Worm (Caenorhabditis elegans): ENCODE measurements around the gene mrpl-16.

The mrpl-16 gene

ce11 chrIII:4721750-4722149 lies 17.5 kb downstream of the mrpl-16 start, which contains the start of gene acy-1:
Gene acy-1, plus strand, starts transcription at chrIII:4722095.
- TF ChIP-seq B0019.2 (GFP tag; conservative IDR thresholded peaks at IDR 0.05) = no peak
- TF ChIP-seq Y56A3A.18 (GFP tag; IDR thresholded peaks at IDR 0.05) = no peak
- no peak for TF ChIP-seq Y95B8A.8 (GFP tag; IDR thresholded peaks at IDR 0.05)
- no peak for TF ChIP-seq T07F8.4 (tag; optimal IDR thresholded peaks at IDR 0.05)
- TF ChIP-seq egrh-3 (GFP tag; IDR thresholded peaks at IDR 0.05) = no peak
- TF ChIP-seq B0336.3 (GFP tag; IDR thresholded peaks at IDR 0.05) = no peak
- TF ChIP-seq nhr-90 (tag; optimal IDR thresholded peaks at IDR 0.05) = no peak
- no peak for TF ChIP-seq T26A5.8 (tag; optimal IDR thresholded peaks at IDR 0.05)
- peak; percentile 36 for TF ChIP-seq lin-40 (tag; optimal IDR thresholded peaks at IDR 0.05)
- no peak for TF ChIP-seq die-1 (tag; optimal IDR thresholded peaks at IDR 0.05)
- TF ChIP-seq madf-10 (tag; optimal IDR thresholded peaks at IDR 0.05) = no peak
- peak; percentile 34 for TF ChIP-seq attf-5 (GFP tag; optimal IDR thresholded peaks at IDR 0.05)
- TF ChIP-seq ekl-4 (GFP tag; IDR thresholded peaks at IDR 0.05) = no peak
- no peak for TF ChIP-seq ccch-3 (GFP tag; optimal IDR thresholded peaks at IDR 0.05)
- no peak for TF ChIP-seq nfya-2 (GFP tag; IDR thresholded peaks at IDR 0.05)
- no peak for TF ChIP-seq snpc-3.4 (tag; optimal IDR thresholded peaks at IDR 0.05)
- peak; percentile 8 for TF ChIP-seq lin-54 (GFP tag; optimal IDR thresholded peaks at IDR 0.05)
- TF ChIP-seq hrde-1 (tag; optimal IDR thresholded peaks at IDR 0.05; ENCODE audit: borderline replicate concordance) = no peak
- no peak for TF ChIP-seq let-526 (GFP tag; IDR thresholded peaks at IDR 0.05)
- peak; percentile 51 for TF ChIP-seq ceh-27 (GFP tag; optimal IDR thresholded peaks at IDR 0.05)
- no peak for TF ChIP-seq F52B5.7 (tag; optimal IDR thresholded peaks at IDR 0.05)
- TF ChIP-seq egl-44 (GFP tag; IDR thresholded peaks at IDR 0.05) = no peak
- no peak for TF ChIP-seq nhr-80 (tag; optimal IDR thresholded peaks at IDR 0.05)
- no peak for TF ChIP-seq ets-4 (GFP tag; optimal IDR thresholded peaks at IDR 0.05)
- TF ChIP-seq zfh-2 (GFP tag; conservative IDR thresholded peaks at IDR 0.05) = peak; percentile 88
- TF ChIP-seq F57A8.1 (GFP tag; optimal IDR thresholded peaks at IDR 0.05) = no peak
- no peak for TF ChIP-seq repo-1 (tag; optimal IDR thresholded peaks at IDR 0.05)
- no peak for TF ChIP-seq attf-3 (GFP tag; conservative IDR thresholded peaks at IDR 0.05)
- no peak for TF ChIP-seq cebp-1 (GFP tag; IDR thresholded peaks at IDR 0.05)
- peak; percentile 59 for TF ChIP-seq cebp-1 (tag; optimal IDR thresholded peaks at IDR 0.05)
- TF ChIP-seq lag-1 (GFP tag; IDR thresholded peaks at IDR 0.05) = no peak
- peak; percentile 75 for TF ChIP-seq K12H6.12 (tag; optimal IDR thresholded peaks at IDR 0.05)
- TF ChIP-seq sdz-38 (tag; optimal IDR thresholded peaks at IDR 0.05) = no peak
- TF ChIP-seq ZK185.1 (tag; optimal IDR thresholded peaks at IDR 0.05; ENCODE audit: poor library complexity, severe bottlenecking) = no peak
- TF ChIP-seq mcd-1 (GFP tag; IDR thresholded peaks at IDR 0.05) = peak; percentile 57
- no peak for TF ChIP-seq hsf-1 (GFP tag; IDR thresholded peaks at IDR 0.05)
- peak; percentile 45; the same call in 1 of the 2 replicates for TF ChIP-seq dox-1 (GFP tag; IDR thresholded peaks at IDR 0.05)
- TF ChIP-seq somi-1 (GFP tag; optimal IDR thresholded peaks at IDR 0.05) = no peak
- no peak for TF ChIP-seq ztf-22 (GFP tag; optimal IDR thresholded peaks at IDR 0.05)
- TF ChIP-seq F22D6.2 (tag; optimal IDR thresholded peaks at IDR 0.05) = no peak
- TF ChIP-seq pbrm-1 (GFP tag; IDR thresholded peaks at IDR 0.05) = no peak
- TF ChIP-seq lsl-1 (GFP tag; optimal IDR thresholded peaks at IDR 0.05) = no peak
- peak; percentile 85 for TF ChIP-seq hmg-1.2 (GFP tag; IDR thresholded peaks at IDR 0.05)
- peak; percentile 54 for TF ChIP-seq K11D2.4 (GFP tag; IDR thresholded peaks at IDR 0.05)
- TF ChIP-seq lin-35 (GFP tag; optimal IDR thresholded peaks at IDR 0.05) = peak in 1 of 3 experiments; percentile 78
- TF ChIP-seq fkh-3 (tag; optimal IDR thresholded peaks at IDR 0.05) = no peak
- TF ChIP-seq akir-1 (GFP tag; optimal IDR thresholded peaks at IDR 0.05) = no peak
- TF ChIP-seq mxl-1 (tag; optimal IDR thresholded peaks at IDR 0.05) = no peak
- 0 out of 2 replicates have a peak, but pooled peaks have one; percentile 32 for TF ChIP-seq nfyb-1 (GFP tag; IDR thresholded peaks at IDR 0.05)
- no peak for TF ChIP-seq B0035.1 (tag; optimal IDR thresholded peaks at IDR 0.05)

Measured in whole organism, young adult.